Worm (Caenorhabditis elegans) whole organism, L1 larva: ENCODE results near the gene T16A1.2.

Experiments used
- aha-1 ChIP-seq: fragments of 150-350 bp; optimal IDR thresholded peaks from 2 replicates; lab custom pipeline; 2014; ENCODE audit warnings: missing biosample characterization, missing genetic modification characterization
- ceh-82 ChIP-seq, 3 experiments: fragments of 150-350 bp in 1 of 3; sonication (generic microtip) in 2 of 3; optimal IDR thresholded peaks; 2 replicates each; lab custom pipeline; 2014 to 2017; ENCODE audit warnings: missing biosample characterization in 3 of 3, missing genetic modification characterization in 3 of 3
- ces-1 ChIP-seq: fragments of 150-350 bp; optimal IDR thresholded peaks from 2 replicates; lab custom pipeline; 2014; ENCODE audit warnings: missing biosample characterization, missing genetic modification reagents, missing genetic modification characterization
- dpl-1 ChIP-seq, 3 experiments: fragments of 150-350 bp in 2 of 3; sonication (generic microtip) in 1 of 3; optimal IDR thresholded peaks; 2 replicates each; lab custom pipeline; 2014 to 2017; ENCODE audit warnings: missing biosample characterization in 3 of 3, missing genetic modification characterization in 3 of 3, missing genetic modification reagents in 3 of 3
- efl-1 ChIP-seq, 4 experiments: fragments of 150-350 bp; optimal IDR thresholded peaks in 3 of 4; peaks in 1 of 4; 1 replicate in 1 of 4; 2 replicates in 3 of 4; lab custom pipeline; 2014; ENCODE audit warnings: missing biosample characterization in 2 of 4, missing genetic modification characterization in 2 of 4, missing genetic modification reagents in 2 of 4
- ets-5 ChIP-seq: fragments of 200-800 bp; sonication (Bioruptor generic); IDR thresholded peaks from 2 replicates; pipeline ENCODE4 v1.3.6; 2022; ENCODE audit warnings: missing genetic modification characterization, missing compliant biosample characterization
- fkh-8 ChIP-seq: sonication (generic microtip); optimal IDR thresholded peaks from 2 replicates; lab custom pipeline; 2016; ENCODE audit warnings: mild to moderate bottlenecking, missing genetic modification characterization, missing compliant biosample characterization
- jun-1 ChIP-seq: fragments of 150-350 bp; optimal IDR thresholded peaks from 2 replicates; lab custom pipeline; 2014; ENCODE audit warnings: missing biosample characterization, missing genetic modification reagents, missing genetic modification characterization
- lin-13 ChIP-seq: fragments of 150-350 bp; optimal IDR thresholded peaks from 2 replicates; lab custom pipeline; 2014; ENCODE audit warnings: missing biosample characterization, missing genetic modification reagents, missing genetic modification characterization
- mdl-1 ChIP-seq, 2 experiments: fragments of 150-350 bp; optimal IDR thresholded peaks; 2 replicates each; lab custom pipeline; 2014 to 2017; ENCODE audit warnings: missing biosample characterization in 2 of 2, missing genetic modification characterization in 2 of 2, inconsistent platforms in 1 of 2
- nhr-28 ChIP-seq: fragments of 150-350 bp; optimal IDR thresholded peaks from 2 replicates; lab custom pipeline; 2014; ENCODE audit warnings: missing biosample characterization, missing genetic modification characterization
- nhr-76 ChIP-seq: sonication (generic microtip); optimal IDR thresholded peaks from 2 replicates; lab custom pipeline; 2017; ENCODE audit warnings: missing biosample characterization, missing genetic modification characterization
- unc-30 ChIP-seq: sonication (generic microtip); optimal IDR thresholded peaks from 2 replicates; lab custom pipeline; 2017; ENCODE audit warnings: missing biosample characterization, missing genetic modification characterization
- zag-1 ChIP-seq: fragments of 150-350 bp; optimal IDR thresholded peaks from 2 replicates; lab custom pipeline; 2014; ENCODE audit warnings: missing biosample characterization, missing genetic modification characterization

DNA sequence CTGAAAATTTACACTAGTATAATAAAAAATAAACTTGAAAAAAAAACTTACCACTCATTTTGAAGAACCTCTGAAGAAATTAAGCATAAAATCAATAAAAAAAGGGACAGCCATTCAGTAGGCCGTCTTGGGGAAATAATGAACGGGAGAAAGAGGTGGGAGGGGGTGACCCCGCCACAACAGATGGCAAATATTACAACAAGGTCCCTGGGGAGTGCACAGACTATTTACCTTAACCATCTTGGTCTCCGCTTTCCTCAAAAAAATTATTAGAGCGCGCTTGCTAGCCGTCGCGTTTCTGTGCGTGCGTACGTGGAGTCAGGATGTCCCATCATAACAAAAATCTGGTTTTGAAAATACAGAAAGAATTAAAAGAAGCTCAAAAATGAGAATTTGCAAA lies 3.4 kb upstream of the T16A1.2 start, which contains the start of gene T16A1.10:
- TF ChIP-seq nhr-28 (tag; lab: Kevin White, UChicago) (no peak), efl-1 (optimal IDR thresholded peaks at IDR 0.05; lab: Kevin White, UChicago) (no peak), efl-1 (GFP tag; optimal IDR thresholded peaks at IDR 0.05 in 1 of 2; lab: Kevin White, UChicago) (peak in 1 of 2 experiments; percentile 17), ceh-82 (tag; optimal IDR thresholded peaks at IDR 0.05; lab: Kevin White, UChicago) (no peak), ets-5 (GFP tag; lab: Robert Waterston, UW) (no peak), aha-1 (tag; lab: Kevin White, UChicago) (no peak), fkh-8 (no peak), jun-1 (tag; lab: Kevin White, UChicago) (no peak), lin-13 (GFP tag; lab: Kevin White, UChicago) (no peak), ces-1 (GFP tag; lab: Kevin White, UChicago) (no peak), zag-1 (no peak), unc-30 (no peak), dpl-1 (GFP tag; optimal IDR thresholded peaks at IDR 0.05; lab: Kevin White, UChicago) (no peak), mdl-1 (tag; optimal IDR thresholded peaks at IDR 0.05; lab: Kevin White, UChicago) (no peak), nhr-76 (no peak)
